Worm (Caenorhabditis elegans) whole organism, mixed stage, embryonic: ENCODE data around the gene fbxa-9.

Experiments
- blmp-1 ChIP-seq: fragments of 150-350 bp; optimal IDR thresholded peaks from 2 replicates; lab custom pipeline; 2014; ENCODE audit warnings: missing biosample characterization, missing genetic modification characterization
- ceh-39 ChIP-seq: fragments of 150-350 bp; optimal IDR thresholded peaks from 2 replicates; lab custom pipeline; 2014; ENCODE audit warnings: missing biosample characterization, missing genetic modification characterization
- ces-1 ChIP-seq: fragments of 150-350 bp; optimal IDR thresholded peaks from 2 replicates; lab custom pipeline; 2014; ENCODE audit warnings: missing biosample characterization, missing genetic modification reagents, missing genetic modification characterization
- elt-3 ChIP-seq: fragments of 150-350 bp; optimal IDR thresholded peaks from 2 replicates; lab custom pipeline; 2014; ENCODE audit warnings: missing biosample characterization, missing genetic modification characterization
- flh-1 ChIP-seq: fragments of 200-800 bp; sonication (Bioruptor generic); optimal IDR thresholded peaks from 2 replicates; lab custom pipeline; 2018; ENCODE audit warnings: mild to moderate bottlenecking, missing genetic modification characterization, moderate library complexity, missing compliant biosample characterization
- hlh-1 ChIP-seq: fragments of 150-350 bp; optimal IDR thresholded peaks from 2 replicates; lab custom pipeline; 2014; ENCODE audit warnings: missing biosample characterization, missing genetic modification reagents, missing genetic modification characterization
- lin-32 ChIP-seq: fragments of 200-800 bp; sonication (Bioruptor generic); optimal IDR thresholded peaks from 2 replicates; lab custom pipeline; 2018; ENCODE audit warnings: mild to moderate bottlenecking, missing genetic modification characterization, missing compliant biosample characterization
- mep-1 ChIP-seq: fragments of 150-350 bp; optimal IDR thresholded peaks from 2 replicates; lab custom pipeline; 2017; ENCODE audit warnings: missing biosample characterization, missing genetic modification reagents, missing genetic modification characterization, inconsistent platforms
- mls-2 ChIP-seq: sonication (generic microtip); optimal IDR thresholded peaks from 2 replicates; lab custom pipeline; 2016; ENCODE audit warnings: mild to moderate bottlenecking, missing genetic modification characterization, moderate library complexity, missing compliant biosample characterization
- nhr-76 ChIP-seq: sonication (generic microtip); optimal IDR thresholded peaks from 2 replicates; lab custom pipeline; 2017; ENCODE audit warnings: missing biosample characterization, missing genetic modification characterization
- tbx-8 ChIP-seq: fragments of 200-800 bp; sonication (Bioruptor generic); optimal IDR thresholded peaks from 2 replicates; lab custom pipeline; 2018; ENCODE audit warnings: mild to moderate bottlenecking, missing genetic modification characterization, moderate library complexity, missing compliant biosample characterization
- unc-39 ChIP-seq: fragments of 150-350 bp; optimal IDR thresholded peaks from 2 replicates; lab custom pipeline; 2014; ENCODE audit warnings: missing biosample characterization, missing genetic modification characterization

ce11 chrIII:2291139-2291538 is 24.7 kb downstream of the fbxa-9 start, which contains the start of gene fbxa-219:
- TF ChIP-seq unc-39 (no peak), nhr-76 (tag; lab: Kevin White, UChicago) (no peak), ces-1 (GFP tag; lab: Kevin White, UChicago) (no peak), lin-32 (GFP tag; lab: Kevin White, UChicago) (no peak), mls-2 (tag; lab: Kevin White, UChicago) (no peak), tbx-8 (GFP tag; lab: Kevin White, UChicago) (no peak), hlh-1 (tag; lab: Kevin White, UChicago) (no peak), flh-1 (GFP tag; lab: Kevin White, UChicago) (no peak), elt-3 (no peak), ceh-39 (tag; lab: Kevin White, UChicago) (no peak), blmp-1 (no peak), mep-1 (tag; lab: Kevin White, UChicago) (no peak)
